Fruit fly (Drosophila melanogaster) whole organism, pupa: Measurements from ENCODE around the gene CG6013.

ENCODE experiments used
- CG10348 ChIP-seq: fragments of 200-800 bp; sonication (Bioruptor generic); IDR thresholded peaks from 2 replicates; pipeline ENCODE4 v1.3.6; 2022; ENCODE audit warnings: missing biosample characterization, missing genetic modification characterization
- CG12605 ChIP-seq: fragments of 200-800 bp; sonication (Bioruptor generic); IDR thresholded peaks from 2 replicates; pipeline ENCODE4 v1.3.6; 2022; ENCODE audit warnings: missing biosample characterization, missing genetic modification characterization
- CG13204 ChIP-seq: fragments of 200-800 bp; sonication (Bioruptor generic); optimal IDR thresholded peaks from 2 replicates; lab custom pipeline; 2018; ENCODE audit warnings: missing biosample characterization, mild to moderate bottlenecking, missing genetic modification characterization, moderate library complexity
- CG14655 ChIP-seq: fragments of 200-800 bp; sonication (Bioruptor generic); optimal IDR thresholded peaks from 3 replicates; lab custom pipeline; 2017; ENCODE audit warnings: mild to moderate bottlenecking, missing biosample characterization, missing genetic modification reagents, missing genetic modification characterization
- CG15710 ChIP-seq: fragments of 200-800 bp; sonication (Bioruptor generic); optimal IDR thresholded peaks from 2 replicates; lab custom pipeline; 2018; ENCODE audit warnings: missing biosample characterization, mild to moderate bottlenecking, missing genetic modification characterization, moderate library complexity
- CG17806 ChIP-seq: fragments of 200-800 bp; sonication (Bioruptor generic); optimal IDR thresholded peaks from 2 replicates; lab custom pipeline; 2018; ENCODE audit warnings: missing biosample characterization, mild to moderate bottlenecking, missing genetic modification characterization, moderate library complexity
- CG32121 ChIP-seq: fragments of 200-800 bp; sonication (Bioruptor generic); IDR thresholded peaks from 2 replicates; pipeline ENCODE4 v1.3.6; 2022; ENCODE audit warnings: missing biosample characterization, missing genetic modification characterization
- CG34367 ChIP-seq: fragments of 200-800 bp; sonication (Bioruptor generic); optimal IDR thresholded peaks from 2 replicates; lab custom pipeline; 2018; ENCODE audit warnings: missing biosample characterization, mild to moderate bottlenecking, missing genetic modification characterization
- CG4496 ChIP-seq: fragments of 200-800 bp; sonication (Bioruptor generic); IDR thresholded peaks from 3 replicates; pipeline ENCODE4 v1.3.6; 2022; ENCODE audit warnings: missing biosample characterization, missing genetic modification characterization
- CG8159 ChIP-seq: fragments of 200-800 bp; sonication (Bioruptor generic); optimal IDR thresholded peaks from 3 replicates; lab custom pipeline; 2018; ENCODE audit warnings: missing biosample characterization, mild to moderate bottlenecking, missing genetic modification characterization, moderate library complexity
- CG8301 ChIP-seq: fragments of 200-800 bp; sonication (Bioruptor generic); optimal IDR thresholded peaks from 2 replicates; lab custom pipeline; 2018; ENCODE audit warnings: missing biosample characterization, mild to moderate bottlenecking, missing genetic modification characterization
- CG9948 ChIP-seq: fragments of 200-800 bp; sonication (Bioruptor generic); optimal IDR thresholded peaks from 2 replicates; lab custom pipeline; 2018; ENCODE audit warnings: missing biosample characterization, mild to moderate bottlenecking, missing genetic modification characterization, moderate library complexity
- D1 ChIP-seq: fragments of 200-800 bp; sonication (Bioruptor generic); optimal IDR thresholded peaks from 2 replicates; lab custom pipeline; 2018; ENCODE audit warnings: missing biosample characterization, mild to moderate bottlenecking, missing genetic modification characterization, moderate library complexity
- EcR ChIP-seq: fragments of 200-800 bp; sonication (Bioruptor generic); optimal IDR thresholded peaks from 3 replicates; lab custom pipeline; 2019; ENCODE audit warnings: missing biosample characterization, missing genetic modification characterization, mild to moderate bottlenecking, moderate library complexity, missing genetic modification reagents
- Ets98B ChIP-seq: fragments of 200-800 bp; sonication (Bioruptor generic); IDR thresholded peaks from 2 replicates; pipeline ENCODE4 v1.3.6; 2022; ENCODE audit warnings: missing biosample characterization, missing genetic modification characterization
- Pif1A ChIP-seq: fragments of 200-800 bp; sonication (Bioruptor generic); optimal IDR thresholded peaks from 3 replicates; lab custom pipeline; 2016; ENCODE audit warnings: missing biosample characterization, missing genetic modification characterization
- Pif1B ChIP-seq: fragments of 200-800 bp; sonication (Bioruptor generic); optimal IDR thresholded peaks from 3 replicates; lab custom pipeline; 2016; ENCODE audit warnings: missing biosample characterization, missing genetic modification characterization
- Snoo ChIP-seq: fragments of 200-800 bp; sonication (Bioruptor generic); optimal IDR thresholded peaks from 3 replicates; lab custom pipeline; 2017; ENCODE audit warnings: missing biosample characterization, mild to moderate bottlenecking, missing genetic modification characterization, inconsistent platforms
- fd96Ca ChIP-seq: fragments of 200-800 bp; sonication (Bioruptor generic); IDR thresholded peaks from 3 replicates; pipeline ENCODE4 v1.3.6; 2022; ENCODE audit warnings: missing biosample characterization, missing genetic modification characterization
- gl ChIP-seq: fragments of 200-800 bp; sonication (Bioruptor generic); optimal IDR thresholded peaks from 2 replicates; lab custom pipeline; 2018; ENCODE audit warnings: missing biosample characterization, mild to moderate bottlenecking, missing genetic modification characterization
- rn ChIP-seq: fragments of 200-800 bp; sonication (Bioruptor generic); IDR thresholded peaks from 2 replicates; pipeline ENCODE4 v1.3.6; 2022; ENCODE audit warnings: missing biosample characterization, missing genetic modification characterization

The CG6013 gene

dm6 chr3R:19071951-19072350 lies 40.6 kb downstream of the CG6013 start:
- TF ChIP-seq CG34367 (tag; lab: Kevin White, UChicago) (no peak), EcR (GFP tag; lab: Kevin White, UChicago) (peak; percentile 96)

dm6 chr3R:19073002-19073401 lies 41.7 kb downstream of the CG6013 start:
- TF ChIP-seq Pif1B (peak; percentile 88), gl (tag; lab: Kevin White, UChicago) (peak; percentile 84), CG17806 (tag; lab: Kevin White, UChicago) (peak; percentile 92), CG9948 (tag; lab: Kevin White, UChicago) (peak; percentile 90), CG10348 (GFP tag; lab: Robert Waterston, UW) (peak; percentile 61; the same call in 1 of the 2 replicates), CG4496 (GFP tag; lab: Robert Waterston, UW) (peak; percentile 93), CG12605 (GFP tag; lab: Robert Waterston, UW) (peak; percentile 85), CG8301 (tag; lab: Kevin White, UChicago) (peak; percentile 88), CG13204 (peak; percentile 90), rn (peak; percentile 60), Ets98B (GFP tag; lab: Robert Waterston, UW) (peak; percentile 87), CG34367 (tag; lab: Kevin White, UChicago) (peak; percentile 87), CG32121 (GFP tag; lab: Robert Waterston, UW) (peak; percentile 92), D1 (tag; lab: Kevin White, UChicago) (peak; percentile 88), Pif1A (GFP tag; lab: Kevin White, UChicago) (peak; percentile 93), CG15710 (tag; lab: Kevin White, UChicago) (peak; percentile 91), CG14655 (peak; percentile 91), fd96Ca (peak; percentile 81; the same call in 2 of the 3 replicates), CG8159 (tag; lab: Kevin White, UChicago) (peak; percentile 94), EcR (GFP tag; lab: Kevin White, UChicago) (no peak), Snoo (tag; lab: Kevin White, UChicago) (peak; percentile 60)

- TF ChIP-seq CG13204 = no peak
- TF ChIP-seq CG4496 (GFP tag; lab: Robert Waterston, UW) = peak; percentile 91
- TF ChIP-seq rn = peak; percentile 46; the same call in 1 of the 2 replicates
- peak; percentile 35 for TF ChIP-seq CG34367 (tag; lab: Kevin White, UChicago)
- TF ChIP-seq Snoo (tag; lab: Kevin White, UChicago) = peak; percentile 7
- peak; percentile 79 for TF ChIP-seq Ets98B (GFP tag; lab: Robert Waterston, UW)
- peak; percentile 76 for TF ChIP-seq CG8301 (tag; lab: Kevin White, UChicago)
- peak; percentile 78 for TF ChIP-seq Pif1A (GFP tag; lab: Kevin White, UChicago)
- peak; percentile 13 for TF ChIP-seq gl (tag; lab: Kevin White, UChicago)
- TF ChIP-seq CG10348 (GFP tag; lab: Robert Waterston, UW) = no peak
- peak; percentile 68 for TF ChIP-seq CG17806 (tag; lab: Kevin White, UChicago)
- TF ChIP-seq fd96Ca = peak; percentile 88
- peak; percentile 71 for TF ChIP-seq Pif1B
- no peak for TF ChIP-seq EcR (GFP tag; lab: Kevin White, UChicago)
- peak; percentile 58 for TF ChIP-seq CG9948 (tag; lab: Kevin White, UChicago)
- TF ChIP-seq CG8159 (tag; lab: Kevin White, UChicago) = peak; percentile 52
- TF ChIP-seq CG32121 (GFP tag; lab: Robert Waterston, UW) = peak; percentile 62
- no peak for TF ChIP-seq D1 (tag; lab: Kevin White, UChicago)
- peak; percentile 40 for TF ChIP-seq CG15710 (tag; lab: Kevin White, UChicago)
- TF ChIP-seq CG14655 = peak; percentile 85
- TF ChIP-seq CG12605 (GFP tag; lab: Robert Waterston, UW) = peak; percentile 67
Observed at dm6 chr3R:19074207-19074606, 42.9 kb downstream of the CG6013 start.

dm6 chr3R:19075135-19075534 lies 43.8 kb downstream of the CG6013 start:
- TF ChIP-seq Pif1B (peak; percentile 39), CG15710 (tag; lab: Kevin White, UChicago) (peak; percentile 46), fd96Ca (peak; percentile 55; the same call in 1 of the 3 replicates), CG17806 (tag; lab: Kevin White, UChicago) (peak; percentile 59), CG34367 (tag; lab: Kevin White, UChicago) (peak; percentile 7), D1 (tag; lab: Kevin White, UChicago) (no peak), Ets98B (GFP tag; lab: Robert Waterston, UW) (peak; percentile 55), CG8301 (tag; lab: Kevin White, UChicago) (peak; percentile 66), CG13204 (no peak), rn (no peak), EcR (GFP tag; lab: Kevin White, UChicago) (no peak), Pif1A (GFP tag; lab: Kevin White, UChicago) (peak; percentile 67), CG12605 (GFP tag; lab: Robert Waterston, UW) (peak; percentile 48; the same call in 1 of the 2 replicates), gl (tag; lab: Kevin White, UChicago) (no peak), CG8159 (tag; lab: Kevin White, UChicago) (peak; percentile 32), CG4496 (GFP tag; lab: Robert Waterston, UW) (peak; percentile 60; the same call in 2 of the 3 replicates), CG32121 (GFP tag; lab: Robert Waterston, UW) (no peak), CG9948 (tag; lab: Kevin White, UChicago) (peak; percentile 49), Snoo (tag; lab: Kevin White, UChicago) (no peak), CG14655 (peak; percentile 75), CG10348 (GFP tag; lab: Robert Waterston, UW) (no peak)

- TF ChIP-seq CG8159 (tag; lab: Kevin White, UChicago) (no peak), D1 (tag; lab: Kevin White, UChicago) (no peak), CG32121 (GFP tag; lab: Robert Waterston, UW) (no peak), CG4496 (GFP tag; lab: Robert Waterston, UW) (0 out of 3 replicates have a peak, but pooled peaks have one; percentile 7)
Observed at dm6 chr3R:19077856-19078255, 46.6 kb downstream of the CG6013 start.
